Worm (Caenorhabditis elegans): ENCODE measurements around the gene spp-10.

Gene spp-10

ce11 chrIV:8431567-8432458 is 45.2 kb upstream of the spp-10 start (continued):
- peak; percentile 62 to 89 for TF ChIP-seq lsy-2 (tag; optimal IDR thresholded peaks at IDR 0.05)

DNA sequence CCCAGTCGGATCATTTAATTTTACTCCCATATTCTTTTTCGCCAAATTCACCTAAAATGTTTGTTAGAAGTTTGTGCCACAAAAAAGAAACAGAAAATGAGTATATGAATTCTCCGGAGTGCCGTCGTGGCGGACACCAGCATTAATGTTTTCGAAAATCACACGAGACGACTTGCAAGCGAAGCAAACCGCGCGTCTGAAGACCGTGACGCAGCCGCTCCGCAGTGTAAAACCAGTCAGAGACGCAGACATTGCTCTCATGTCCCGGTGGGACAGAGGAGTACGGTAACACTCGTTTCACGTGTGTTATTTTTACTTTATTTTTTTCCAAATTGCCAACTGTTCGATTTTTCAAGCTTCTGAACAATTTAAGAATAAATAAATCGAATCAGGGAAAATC is 44.3 kb upstream of the spp-10 start, which contains the start of the genes T26A8.4 and pdtf-1:
Gene T26A8.4 (minus strand): TSS at position 185 of the 400 bp plus-strand sequence.
Gene pdtf-1 (plus strand): TSS at position 330 of the 400 bp plus-strand sequence.
- TF ChIP-seq F44E2.7 (GFP tag; IDR thresholded peaks at IDR 0.05) (no peak), F49E8.2 (tag; optimal IDR thresholded peaks at IDR 0.05; ENCODE audit: borderline replicate concordance) (peak; percentile 15), ceh-62 (tag; optimal IDR thresholded peaks at IDR 0.05) (no peak), php-3 (GFP tag; IDR thresholded peaks at IDR 0.05) (peak; percentile 67), zip-11 (GFP tag; IDR thresholded peaks at IDR 0.05) (no peak), fkh-10 (GFP tag; optimal IDR thresholded peaks at IDR 0.05) (peak; percentile 92), lin-29 (GFP tag; IDR thresholded peaks at IDR 0.05) (peak; percentile 70), ceh-82 (tag; optimal IDR thresholded peaks at IDR 0.05) (no peak), ceh-28 (tag; optimal IDR thresholded peaks at IDR 0.05) (no peak), nhr-102 (tag; optimal IDR thresholded peaks at IDR 0.05) (peak; percentile 80), Y48G9A.11 (GFP tag; IDR thresholded peaks at IDR 0.05) (peak; percentile 81), ZK546.5 (tag; optimal IDR thresholded peaks at IDR 0.05) (peak; percentile 6 to 70), lir-3 (tag; optimal IDR thresholded peaks at IDR 0.05) (peak; percentile 37), lin-38 (GFP tag; IDR thresholded peaks at IDR 0.05) (peak; percentile 82), tra-1 (GFP tag; IDR thresholded peaks at IDR 0.05) (peak; percentile 75), F10B5.3 (tag; optimal IDR thresholded peaks at IDR 0.05) (peak; percentile 25), saeg-2 (GFP tag; IDR thresholded peaks at IDR 0.05) (peak; percentile 66; the same call in 1 of the 2 replicates), nhr-41 (GFP tag; IDR thresholded peaks at IDR 0.05) (no peak), egl-27 (tag; optimal IDR thresholded peaks at IDR 0.05) (no peak), ceh-32 (tag; optimal IDR thresholded peaks at IDR 0.05; ENCODE audit: poor library complexity) (no peak), gei-8 (GFP tag; optimal IDR thresholded peaks at IDR 0.05) (peak; percentile 15), nhr-77 (tag; optimal IDR thresholded peaks at IDR 0.05) (peak; percentile 95), nhr-111 (GFP tag; optimal IDR thresholded peaks at IDR 0.05) (no peak), lin-1 (GFP tag; IDR thresholded peaks at IDR 0.05) (peak; percentile 58; the same call in 1 of the 2 replicates), F26F4.8 (GFP tag; conservative IDR thresholded peaks at IDR 0.05) (no peak), daf-19 (GFP tag; conservative IDR thresholded peaks at IDR 0.05) (no peak), ces-1 (GFP tag; optimal IDR thresholded peaks at IDR 0.05) (no peak), cey-2 (tag; optimal IDR thresholded peaks at IDR 0.05; ENCODE audit: borderline replicate concordance, insufficient read depth) (no peak), vab-7 (GFP tag; IDR thresholded peaks at IDR 0.05) (peak; percentile 74; the same call in 1 of the 2 replicates), Y105C5A.15 (GFP tag; IDR thresholded peaks at IDR 0.05) (no peak), hmg-1.1 (GFP tag; IDR thresholded peaks at IDR 0.05) (peak; percentile 89), zip-2 (tag; optimal IDR thresholded peaks at IDR 0.05) (peak; percentile 69), ceh-20 (GFP tag; IDR thresholded peaks at IDR 0.05) (peak; percentile 88), daf-12 (tag; optimal IDR thresholded peaks at IDR 0.05) (no peak), aha-1 (tag) (peak; percentile 100), zfp-2 (tag; optimal IDR thresholded peaks at IDR 0.05) (peak; percentile 79), mxl-3 (GFP tag; optimal IDR thresholded peaks at IDR 0.05) (peak; percentile 75), pha-4 (GFP tag; IDR thresholded peaks at IDR 0.05) (peak; percentile 86), pha-4 (tag; optimal IDR thresholded peaks at IDR 0.05) (no peak), lin-39 (tag; optimal IDR thresholded peaks at IDR 0.05) (no peak), unc-130 (GFP tag; optimal IDR thresholded peaks at IDR 0.05) (peak; percentile 82), mep-1 (tag; optimal IDR thresholded peaks at IDR 0.05) (peak; percentile 95), fos-1 (tag; optimal IDR thresholded peaks at IDR 0.05) (no peak), spr-3 (GFP tag; optimal IDR thresholded peaks at IDR 0.05) (no peak), dve-1 (tag; optimal IDR thresholded peaks at IDR 0.05; ENCODE audit: insufficient read depth) (peak; percentile 98), ama-1 (optimal IDR thresholded peaks at IDR 0.05) (peak; percentile 91), zag-1 (tag; optimal IDR thresholded peaks at IDR 0.05) (no peak)
